Worm (Caenorhabditis elegans): ENCODE data around the gene nasp-2.

nasp-2 gene

DNA sequence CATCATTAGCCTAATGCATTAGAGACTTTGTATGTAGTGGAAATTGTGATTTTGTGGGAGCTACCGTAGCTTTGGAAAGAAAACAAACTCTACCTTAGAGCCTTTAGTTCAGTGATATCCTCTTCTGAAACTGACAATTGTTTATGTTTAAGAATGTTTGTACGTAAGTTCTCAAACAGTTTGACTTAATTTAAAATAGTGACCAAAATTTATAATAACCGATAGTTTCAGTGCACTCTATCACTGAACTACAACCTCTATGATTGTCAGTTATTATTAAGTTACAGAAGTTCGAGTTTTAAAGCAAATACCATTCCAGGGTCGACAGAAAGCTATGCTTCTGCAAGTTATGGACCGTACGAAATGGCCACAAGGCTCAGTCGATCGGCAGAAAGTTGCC lies 3.4 kb downstream of the nasp-2 start, which contains the start of gene C50B6.1:
C50B6.1 (plus strand) TSS at position 301 of the 400 bp plus-strand sequence.
- no peak for TF ChIP-seq nhr-28 (tag; optimal IDR thresholded peaks at IDR 0.05)
- no peak for TF ChIP-seq lin-32 (GFP tag; optimal IDR thresholded peaks at IDR 0.05)
- no peak for TF ChIP-seq snpc-4 (tag; optimal IDR thresholded peaks at IDR 0.05)
- TF ChIP-seq ceh-83 (GFP tag; optimal IDR thresholded peaks at IDR 0.05) = no peak
- no peak for TF ChIP-seq elt-3 (tag; optimal IDR thresholded peaks at IDR 0.05)
- TF ChIP-seq sem-2 (GFP tag; optimal IDR thresholded peaks at IDR 0.05) = no peak
- no peak for TF ChIP-seq nhr-12 (tag; optimal IDR thresholded peaks at IDR 0.05)

DNA sequence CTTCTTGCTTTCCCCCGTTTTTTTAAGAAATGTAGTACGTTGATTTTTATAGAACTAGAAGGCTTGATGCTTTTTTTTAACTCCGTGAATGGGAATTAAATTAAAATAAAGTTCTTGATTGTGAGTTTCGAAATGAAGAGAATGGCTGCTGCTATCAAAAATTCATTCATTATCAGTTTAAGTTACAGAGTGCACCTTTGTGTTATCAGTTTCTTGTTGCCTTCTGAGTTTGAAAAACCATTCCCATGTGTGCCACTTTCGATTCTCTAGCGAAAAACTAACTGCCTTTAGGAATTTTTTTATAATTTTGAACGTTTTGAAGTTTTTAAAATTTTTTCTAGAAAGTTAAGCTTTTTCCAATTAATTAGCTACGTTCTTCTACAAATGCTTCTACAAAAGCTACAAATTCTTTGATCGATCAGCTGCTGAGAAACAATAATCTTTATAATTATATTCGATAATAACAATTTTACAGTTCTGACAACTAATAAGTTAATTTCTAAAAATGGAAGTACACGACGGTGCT lies 7.3 kb downstream of the nasp-2 start, which contains the start of gene C26E1.2:
C26E1.2 (plus strand) TSS at position 476 of the 526 bp plus-strand sequence.
- TF ChIP-seq elt-1 (tag; optimal IDR thresholded peaks at IDR 0.05; ENCODE audit: borderline replicate concordance, insufficient read depth) (no peak), cnd-1 (tag; optimal IDR thresholded peaks at IDR 0.05) (no peak), pha-4 (tag; optimal IDR thresholded peaks at IDR 0.05) (no peak), mep-1 (tag; optimal IDR thresholded peaks at IDR 0.05) (no peak), unc-120 (tag; optimal IDR thresholded peaks at IDR 0.05; ENCODE audit: poor library complexity, severe bottlenecking) (no peak), sem-2 (GFP tag; optimal IDR thresholded peaks at IDR 0.05) (no peak), zip-8 (tag; optimal IDR thresholded peaks at IDR 0.05) (no peak), ham-2 (GFP tag; optimal IDR thresholded peaks at IDR 0.05) (no peak), ceh-39 (tag; optimal IDR thresholded peaks at IDR 0.05) (no peak), M03D4.4 (tag; optimal IDR thresholded peaks at IDR 0.05) (no peak), nhr-76 (tag; optimal IDR thresholded peaks at IDR 0.05) (no peak), flh-1 (GFP tag; optimal IDR thresholded peaks at IDR 0.05) (no peak), ceh-83 (GFP tag; optimal IDR thresholded peaks at IDR 0.05) (no peak), sptf-1 (tag; optimal IDR thresholded peaks at IDR 0.05) (no peak), mab-5 (tag; optimal IDR thresholded peaks at IDR 0.05) (no peak), tbx-8 (GFP tag; optimal IDR thresholded peaks at IDR 0.05) (no peak), ces-1 (GFP tag; optimal IDR thresholded peaks at IDR 0.05) (no peak), ceh-43 (GFP tag; optimal IDR thresholded peaks at IDR 0.05) (no peak), nhr-28 (tag; optimal IDR thresholded peaks at IDR 0.05) (no peak)

DNA sequence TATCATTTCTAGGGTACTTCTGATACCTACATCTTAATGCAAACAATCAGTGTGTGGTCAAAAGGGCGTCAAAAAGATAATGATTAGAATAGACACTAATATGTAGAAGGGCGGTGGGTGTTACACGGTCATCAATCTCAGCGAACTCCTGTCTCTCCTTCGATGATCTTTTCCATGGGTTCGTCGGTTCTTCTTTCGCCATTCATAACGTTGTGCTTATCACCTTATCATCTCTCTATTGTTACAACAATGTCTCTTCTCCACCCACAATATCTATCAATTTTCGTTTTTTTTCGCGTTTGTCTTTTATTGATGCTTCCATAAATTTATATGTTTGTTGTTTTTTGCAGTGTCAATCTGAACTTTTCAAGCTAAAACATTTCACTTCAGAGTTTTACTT lies 10.6 kb downstream of the nasp-2 start, which contains the start of gene ceh-79:
ceh-79 (plus strand) TSS at position 391 of the 400 bp plus-strand sequence.
- TF ChIP-seq M03D4.4 (tag; optimal IDR thresholded peaks at IDR 0.05) (no peak), ham-2 (GFP tag; optimal IDR thresholded peaks at IDR 0.05) (no peak), mep-1 (tag; optimal IDR thresholded peaks at IDR 0.05) (no peak), ztf-11 (tag; optimal IDR thresholded peaks at IDR 0.05) (no peak), elt-3 (tag; optimal IDR thresholded peaks at IDR 0.05) (no peak), lin-32 (GFP tag; optimal IDR thresholded peaks at IDR 0.05) (no peak), lsy-2 (tag; optimal IDR thresholded peaks at IDR 0.05) (no peak), tbx-8 (GFP tag; optimal IDR thresholded peaks at IDR 0.05) (no peak), flh-1 (GFP tag; optimal IDR thresholded peaks at IDR 0.05) (no peak), bed-3 (GFP tag; optimal IDR thresholded peaks at IDR 0.05) (no peak), ceh-83 (GFP tag; optimal IDR thresholded peaks at IDR 0.05) (no peak), nhr-76 (tag; optimal IDR thresholded peaks at IDR 0.05) (no peak), elt-1 (tag; optimal IDR thresholded peaks at IDR 0.05; ENCODE audit: borderline replicate concordance, insufficient read depth) (no peak), ceh-39 (tag; optimal IDR thresholded peaks at IDR 0.05) (no peak), snpc-4 (tag; optimal IDR thresholded peaks at IDR 0.05) (no peak), nhr-12 (tag; optimal IDR thresholded peaks at IDR 0.05) (no peak), nhr-28 (tag; optimal IDR thresholded peaks at IDR 0.05) (no peak), sptf-1 (tag; optimal IDR thresholded peaks at IDR 0.05) (no peak), sem-2 (GFP tag; optimal IDR thresholded peaks at IDR 0.05) (no peak), ces-1 (GFP tag; optimal IDR thresholded peaks at IDR 0.05) (no peak)

DNA sequence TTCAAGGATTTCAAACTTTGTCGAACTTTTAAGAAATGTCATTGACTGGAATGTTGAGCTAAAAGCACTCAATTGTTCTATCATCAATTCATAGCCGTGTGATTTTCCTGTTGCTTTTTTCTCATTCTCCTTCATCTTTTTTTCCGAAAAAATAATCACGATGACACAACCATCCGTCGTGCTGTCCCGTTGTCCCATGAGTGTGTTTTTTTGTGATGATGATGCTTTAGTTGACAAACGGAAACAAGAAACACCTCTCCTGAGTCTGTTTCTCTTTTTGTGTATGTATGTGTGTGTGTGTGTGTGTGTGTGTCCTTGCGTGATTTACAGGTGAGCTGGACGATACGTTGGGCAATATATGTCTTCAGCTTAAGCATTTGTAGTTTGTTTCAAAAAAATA lies 11.6 kb downstream of the nasp-2 start:
- TF ChIP-seq ham-2 (GFP tag; optimal IDR thresholded peaks at IDR 0.05) = no peak
- TF ChIP-seq ztf-11 (tag; optimal IDR thresholded peaks at IDR 0.05) = no peak
- no peak for TF ChIP-seq drap-1 (GFP tag; optimal IDR thresholded peaks at IDR 0.05)
- no peak for TF ChIP-seq nhr-2 (tag; optimal IDR thresholded peaks at IDR 0.05)
- TF ChIP-seq zip-8 (tag; optimal IDR thresholded peaks at IDR 0.05) = no peak
- TF ChIP-seq elt-1 (tag; optimal IDR thresholded peaks at IDR 0.05; ENCODE audit: borderline replicate concordance, insufficient read depth) = no peak
- no peak for TF ChIP-seq sem-2 (GFP tag; optimal IDR thresholded peaks at IDR 0.05)
- no peak for TF ChIP-seq pha-4 (tag; optimal IDR thresholded peaks at IDR 0.05)
- no peak for TF ChIP-seq unc-39 (tag; optimal IDR thresholded peaks at IDR 0.05)
- no peak for TF ChIP-seq lin-32 (GFP tag; optimal IDR thresholded peaks at IDR 0.05)
- TF ChIP-seq blmp-1 (tag; optimal IDR thresholded peaks at IDR 0.05) = no peak

DNA sequence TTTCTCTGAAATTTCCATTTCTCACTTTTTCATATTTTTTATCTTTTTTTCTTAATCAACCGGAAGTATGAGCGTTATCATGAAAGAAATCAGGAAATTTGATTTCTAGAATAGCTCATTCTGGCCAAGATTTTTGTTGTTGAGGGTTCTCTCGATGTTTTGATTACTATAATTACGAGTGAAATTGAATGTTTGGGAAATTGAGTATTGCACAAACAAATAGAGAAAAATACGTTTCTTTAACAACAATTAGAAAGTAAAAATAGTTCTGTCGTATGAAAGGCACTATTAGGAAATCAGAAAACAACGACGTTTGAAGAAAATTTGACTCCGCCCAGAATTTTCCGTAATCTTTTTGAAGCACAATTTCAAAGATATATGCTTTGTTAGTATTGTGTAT lies 12.7 kb downstream of the nasp-2 start:
- TF ChIP-seq ces-1 (GFP tag; optimal IDR thresholded peaks at IDR 0.05) = no peak
- TF ChIP-seq ztf-11 (tag; optimal IDR thresholded peaks at IDR 0.05) = no peak
- TF ChIP-seq mab-5 (tag; optimal IDR thresholded peaks at IDR 0.05) = no peak
- no peak for TF ChIP-seq tbx-8 (GFP tag; optimal IDR thresholded peaks at IDR 0.05)
- TF ChIP-seq ham-2 (GFP tag; optimal IDR thresholded peaks at IDR 0.05) = no peak
- no peak for TF ChIP-seq lin-13 (tag; optimal IDR thresholded peaks at IDR 0.05)
- TF ChIP-seq lin-32 (GFP tag; optimal IDR thresholded peaks at IDR 0.05) = no peak
- no peak for TF ChIP-seq blmp-1 (tag; optimal IDR thresholded peaks at IDR 0.05)
- TF ChIP-seq unc-120 (tag; optimal IDR thresholded peaks at IDR 0.05; ENCODE audit: poor library complexity, severe bottlenecking) = no peak
- TF ChIP-seq elt-3 (tag; optimal IDR thresholded peaks at IDR 0.05) = no peak
- no peak for TF ChIP-seq zip-8 (tag; optimal IDR thresholded peaks at IDR 0.05)
- TF ChIP-seq lsy-2 (tag; optimal IDR thresholded peaks at IDR 0.05) = no peak
- no peak for TF ChIP-seq ceh-83 (GFP tag; optimal IDR thresholded peaks at IDR 0.05)
- no peak for TF ChIP-seq unc-62 (GFP tag; optimal IDR thresholded peaks at IDR 0.05)
- no peak for TF ChIP-seq cnd-1 (tag; optimal IDR thresholded peaks at IDR 0.05)
- TF ChIP-seq bed-3 (GFP tag; optimal IDR thresholded peaks at IDR 0.05) = no peak

Data from whole organism, mixed stage, embryonic.